Worm (Caenorhabditis elegans): ENCODE results near the gene ZK470.1.

Gene ZK470.1

DNA sequence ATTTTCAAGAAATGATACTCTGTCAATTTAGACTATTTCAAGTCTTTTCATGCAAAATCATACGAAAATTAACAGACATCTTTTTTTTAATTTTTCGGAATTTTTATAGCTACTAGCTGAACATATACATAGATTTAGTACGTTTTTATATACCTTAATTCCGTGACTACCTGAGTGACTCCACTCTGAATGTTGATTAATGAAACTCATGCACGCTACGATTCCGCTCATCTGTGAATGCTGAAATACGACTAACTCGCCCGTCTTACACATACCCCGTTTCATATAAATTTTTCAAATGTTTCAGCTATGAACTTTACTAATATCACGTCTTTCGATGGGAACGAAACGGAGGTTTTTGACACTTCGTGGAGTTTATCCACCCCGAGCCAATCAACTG lies 3.7 kb downstream of the ZK470.1 start, which contains the start of gene ZK470.14:
Gene ZK470.14, plus strand, starts transcription at position 301 of the 400 bp plus-strand sequence.
- TF ChIP-seq B0261.1 (tag; optimal IDR thresholded peaks at IDR 0.05) (no peak), F49E8.2 (tag; optimal IDR thresholded peaks at IDR 0.05; ENCODE audit: insufficient read depth) (no peak), hsf-1 (GFP tag; IDR thresholded peaks at IDR 0.05) (no peak), athp-1 (tag; optimal IDR thresholded peaks at IDR 0.05) (no peak), ceh-91 (GFP tag; IDR thresholded peaks at IDR 0.05) (no peak), hmg-1.2 (GFP tag; IDR thresholded peaks at IDR 0.05) (no peak), efl-1 (GFP tag; optimal IDR thresholded peaks at IDR 0.05) (no peak), sdz-38 (tag; optimal IDR thresholded peaks at IDR 0.05) (no peak), F57C9.4 (tag; optimal IDR thresholded peaks at IDR 0.05) (no peak), lin-35 (GFP tag; optimal IDR thresholded peaks at IDR 0.05) (no peak), madf-10 (tag; optimal IDR thresholded peaks at IDR 0.05) (no peak), nhr-27 (tag; optimal IDR thresholded peaks at IDR 0.05) (no peak), ztf-22 (GFP tag; optimal IDR thresholded peaks at IDR 0.05) (no peak), ztf-18 (tag; optimal IDR thresholded peaks at IDR 0.05) (no peak), nfya-2 (GFP tag; IDR thresholded peaks at IDR 0.05) (no peak), unc-62 (GFP tag; optimal IDR thresholded peaks at IDR 0.05) (no peak), hrde-1 (tag; optimal IDR thresholded peaks at IDR 0.05; ENCODE audit: borderline replicate concordance) (no peak), egrh-3 (GFP tag; IDR thresholded peaks at IDR 0.05) (no peak), B0035.1 (tag; optimal IDR thresholded peaks at IDR 0.05) (no peak)

DNA sequence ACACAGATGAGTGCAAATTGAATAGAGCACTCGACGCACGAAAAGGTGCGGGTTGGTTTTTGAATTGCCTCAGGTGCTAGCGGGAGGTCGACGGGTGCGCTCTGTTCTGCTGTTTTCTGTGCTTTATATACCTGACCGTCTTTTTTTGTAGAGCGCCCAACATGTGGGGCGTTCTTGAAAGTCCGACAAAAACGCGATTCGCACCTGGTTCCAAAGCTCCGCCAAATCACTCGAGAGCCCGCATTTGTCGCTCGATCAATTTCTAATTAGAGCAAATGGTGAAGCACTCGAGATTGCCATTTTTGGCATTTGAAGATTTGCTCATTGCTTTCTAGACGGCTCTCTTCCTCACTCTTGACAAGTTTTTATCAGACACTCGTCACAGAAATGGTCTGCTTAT lies 13.9 kb downstream of the ZK470.1 start, which contains the start of gene ZK470.6:
Gene ZK470.6, minus strand, starts transcription at position 101 of the 400 bp plus-strand sequence.
- TF ChIP-seq akir-1 (GFP tag; optimal IDR thresholded peaks at IDR 0.05) (no peak), rpc-1 (optimal IDR thresholded peaks at IDR 0.05) (no peak), rpc-1 (tag; optimal IDR thresholded peaks at IDR 0.05) (no peak), ceh-100 (GFP tag; IDR thresholded peaks at IDR 0.05) (no peak), nhr-90 (tag; optimal IDR thresholded peaks at IDR 0.05) (no peak), K11D2.4 (GFP tag; IDR thresholded peaks at IDR 0.05) (no peak), sdz-38 (tag; optimal IDR thresholded peaks at IDR 0.05) (no peak), repo-1 (tag; optimal IDR thresholded peaks at IDR 0.05) (no peak), athp-1 (tag; optimal IDR thresholded peaks at IDR 0.05) (no peak), lin-26 (GFP tag; IDR thresholded peaks at IDR 0.05) (no peak), Y95B8A.8 (GFP tag; IDR thresholded peaks at IDR 0.05) (no peak), egrh-3 (GFP tag; IDR thresholded peaks at IDR 0.05) (no peak), Y53F4B.3 (GFP tag; IDR thresholded peaks at IDR 0.05) (no peak), F33H1.4 (GFP tag; IDR thresholded peaks at IDR 0.05) (no peak), ama-1 (optimal IDR thresholded peaks at IDR 0.05) (no peak), ama-1 (GFP tag; optimal IDR thresholded peaks at IDR 0.05) (no peak)

DNA sequence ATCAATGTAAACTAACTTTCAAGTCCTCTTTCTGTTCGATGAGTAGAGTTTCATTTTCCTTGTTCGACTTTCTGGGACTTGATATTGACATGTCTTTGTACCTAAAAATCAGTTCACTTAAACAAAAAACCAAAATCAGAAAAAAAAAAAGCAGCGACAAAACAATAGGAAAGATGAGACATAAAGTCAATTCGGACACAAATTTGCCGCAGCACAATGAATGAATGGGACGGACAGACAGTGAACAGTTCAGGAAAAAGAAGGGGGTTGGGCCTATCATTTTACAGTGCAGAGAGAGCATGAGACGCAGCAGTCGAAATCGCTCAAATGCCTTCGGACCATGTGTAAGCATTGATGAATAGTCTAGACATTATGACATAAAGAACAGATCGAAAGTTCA lies 23.2 kb downstream of the ZK470.1 start, which contains the start of gene mrp-6:
Gene mrp-6, minus strand, starts transcription at position 101 of the 400 bp plus-strand sequence.
- TF ChIP-seq aptf-2 (GFP tag; conservative IDR thresholded peaks at IDR 0.05) (no peak), ceh-58 (GFP tag; IDR thresholded peaks at IDR 0.05) (no peak), egrh-3 (GFP tag; IDR thresholded peaks at IDR 0.05) (no peak)

DNA sequence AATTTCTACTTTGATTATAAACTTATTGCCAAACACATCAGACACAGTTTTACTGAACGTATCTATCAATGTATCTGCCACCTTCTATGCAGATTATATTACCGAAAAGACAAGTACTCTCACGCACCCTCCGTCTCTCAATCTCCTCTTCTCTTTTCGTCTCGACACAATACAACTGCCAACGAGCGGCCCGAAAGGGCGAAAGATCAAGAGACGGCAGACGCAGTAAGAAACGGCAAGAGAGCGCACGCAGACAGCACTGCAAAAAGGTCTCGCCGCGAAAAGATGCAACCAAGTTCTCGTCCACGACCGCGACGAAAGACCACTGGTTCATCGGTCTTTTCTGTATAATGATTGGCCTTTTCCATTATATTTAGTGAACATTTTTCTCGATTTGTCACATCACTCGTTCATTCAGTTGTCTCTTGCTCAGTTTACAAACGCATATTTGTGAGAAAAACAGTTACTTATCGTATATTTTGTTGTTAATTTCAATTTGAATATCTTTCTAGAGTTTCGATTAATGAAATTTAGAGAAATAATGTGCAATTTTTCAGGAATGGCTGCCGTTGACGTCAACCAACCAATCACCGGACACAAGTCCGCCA lies 27.1 kb downstream of the ZK470.1 start, which contains the start of gene vha-12:
Gene vha-12, plus strand, starts transcription at position 558 of the 608 bp plus-strand sequence.
- TF ChIP-seq hlh-26 (GFP tag; conservative IDR thresholded peaks at IDR 0.05) (no peak), D2030.7 (GFP tag; IDR thresholded peaks at IDR 0.05) (no peak), athp-1 (tag; optimal IDR thresholded peaks at IDR 0.05) (peak; percentile 35), ceh-27 (GFP tag; optimal IDR thresholded peaks at IDR 0.05) (peak; percentile 89), dpff-1 (tag; optimal IDR thresholded peaks at IDR 0.05) (no peak), bed-2 (GFP tag; IDR thresholded peaks at IDR 0.05) (no peak), madf-8 (GFP tag; conservative IDR thresholded peaks at IDR 0.05) (no peak), him-1 (tag; optimal IDR thresholded peaks at IDR 0.05) (no peak), chd-7 (tag; optimal IDR thresholded peaks at IDR 0.05) (peak; percentile 73), zim-3 (tag; optimal IDR thresholded peaks at IDR 0.05) (no peak), F10E7.11 (tag; optimal IDR thresholded peaks at IDR 0.05) (no peak), T26A5.8 (tag; optimal IDR thresholded peaks at IDR 0.05) (no peak), F39B2.1 (GFP tag; IDR thresholded peaks at IDR 0.05) (no peak), madf-10 (tag; optimal IDR thresholded peaks at IDR 0.05) (peak; percentile 74)

Measured in whole organism, young adult.